Fruit fly (Drosophila melanogaster) ovary, adult (tissue): ENCODE measurements around the gene CG14024.

Experiments used
- CG17801 ChIP-seq: fragments of 200-800 bp; optimal IDR thresholded peaks from 2 replicates; lab custom pipeline; 2019; ENCODE audit warnings: missing biosample characterization, mild to moderate bottlenecking, missing genetic modification characterization, moderate library complexity; ENCODE audit not compliant: partially characterized antibody

The CG14024 gene

DNA sequence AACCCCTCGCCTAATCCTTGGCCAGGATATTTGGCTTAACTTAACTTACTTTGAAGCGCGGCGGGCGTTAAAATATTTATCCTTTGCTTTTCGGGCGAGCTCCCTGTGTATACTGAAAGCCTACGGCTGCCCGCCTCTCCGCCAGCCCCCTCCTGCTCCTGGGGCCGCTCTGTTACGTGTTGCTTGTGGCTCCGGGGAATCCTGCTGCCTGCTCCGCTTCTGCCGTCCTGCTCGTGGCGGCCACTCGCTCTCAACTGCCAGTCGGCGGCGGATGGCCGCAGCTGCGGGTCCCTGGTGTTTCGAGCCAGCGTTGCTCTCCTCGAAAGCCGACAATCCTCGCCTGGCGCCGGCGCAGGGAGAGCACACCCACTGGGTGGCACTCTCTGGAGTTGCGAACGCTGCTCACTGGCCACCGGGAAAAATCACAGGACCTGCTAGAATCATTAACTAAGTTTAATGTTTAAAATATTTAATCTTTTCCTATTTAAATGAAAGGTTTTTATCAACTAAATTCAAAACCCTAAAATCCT, at the start of gene CG14024:
Gene CG14024, minus strand, starts transcription at position 266 of the 530 bp plus-strand sequence.
- no peak for TF ChIP-seq CG17801

DNA sequence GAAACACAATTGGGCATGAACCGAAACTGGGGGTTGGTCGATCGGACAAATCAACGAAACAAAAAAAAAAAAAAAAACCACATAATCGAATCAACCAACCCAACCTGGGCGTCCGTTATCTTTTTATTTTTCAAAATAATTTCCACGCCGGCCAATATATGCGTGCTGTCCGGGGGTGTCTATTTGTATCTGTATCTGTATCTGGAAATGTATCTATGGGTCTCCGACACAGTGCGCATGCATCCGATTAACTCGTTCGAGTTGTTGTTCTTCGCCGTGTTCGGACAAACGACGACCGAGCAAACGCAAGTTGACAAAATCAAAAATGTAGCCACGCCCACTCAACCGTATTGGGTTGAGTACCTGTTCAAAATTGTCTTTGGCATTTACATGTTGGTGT, 47.7 kb upstream of the CG14024 start:
- TF ChIP-seq CG17801 = no peak

DNA sequence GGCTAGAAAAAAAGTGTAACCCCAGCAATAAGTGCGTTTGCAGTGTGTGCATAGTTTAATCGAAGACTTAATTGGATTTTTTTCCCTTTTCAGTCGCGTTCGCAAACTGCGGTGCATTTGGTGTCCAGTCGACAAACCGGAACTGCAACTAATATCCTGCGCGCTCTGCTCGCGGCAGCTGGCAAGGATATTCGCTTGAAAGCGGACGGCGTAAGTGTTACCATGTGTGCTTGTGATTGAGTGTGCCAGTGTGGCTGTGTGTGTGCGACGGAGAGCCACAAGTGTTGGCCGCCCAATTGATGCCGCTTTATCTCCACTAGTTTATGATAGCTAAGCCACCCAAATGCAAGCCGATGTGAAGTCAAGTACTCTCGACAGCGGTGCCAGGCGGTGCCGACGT, 38.8 kb upstream of the CG14024 start:
- TF ChIP-seq CG17801 = no peak

DNA sequence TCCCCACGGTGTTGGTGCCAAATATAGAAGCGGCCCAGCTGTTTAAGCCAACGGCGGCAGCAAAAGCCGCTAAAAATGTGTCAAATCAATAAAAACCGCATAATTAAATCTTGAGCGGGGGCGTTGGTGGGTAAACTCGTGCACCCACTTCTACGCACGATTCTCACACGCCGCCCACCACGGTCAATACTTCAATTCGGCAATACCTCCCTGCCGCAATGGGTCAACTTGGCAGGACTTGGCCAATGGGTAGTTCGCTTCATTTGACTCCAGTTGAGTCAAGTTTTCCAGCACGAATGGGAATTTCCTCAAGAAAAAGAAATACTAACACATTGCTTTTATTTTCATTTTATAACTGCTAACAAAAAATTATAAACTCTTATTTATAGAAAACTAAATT, 33.9 kb upstream of the CG14024 start:
- no peak for TF ChIP-seq CG17801

DNA sequence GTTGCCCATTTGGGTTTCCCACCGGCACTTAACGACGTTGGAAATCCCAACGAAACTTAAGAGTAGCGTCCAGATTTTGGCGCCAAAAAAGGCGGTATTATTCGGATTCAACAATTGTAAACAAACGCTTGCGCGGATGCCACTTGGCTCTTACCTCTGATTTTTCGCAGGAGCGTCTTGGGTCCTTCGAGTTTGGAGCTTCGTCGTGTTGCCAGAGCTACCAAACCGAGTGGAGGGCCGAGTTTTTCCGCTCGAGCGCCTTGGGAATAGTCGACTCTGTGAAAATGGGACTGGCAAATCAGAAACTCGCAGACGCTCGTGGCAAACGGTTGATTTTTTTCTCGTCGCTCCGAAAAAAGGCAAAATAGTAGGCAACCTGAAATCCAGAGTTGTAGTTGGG, 31.2 kb upstream of the CG14024 start, which contains the start of gene nompC:
Gene nompC, plus strand, starts transcription at position 301 of the 400 bp plus-strand sequence.
- TF ChIP-seq CG17801 = no peak

DNA sequence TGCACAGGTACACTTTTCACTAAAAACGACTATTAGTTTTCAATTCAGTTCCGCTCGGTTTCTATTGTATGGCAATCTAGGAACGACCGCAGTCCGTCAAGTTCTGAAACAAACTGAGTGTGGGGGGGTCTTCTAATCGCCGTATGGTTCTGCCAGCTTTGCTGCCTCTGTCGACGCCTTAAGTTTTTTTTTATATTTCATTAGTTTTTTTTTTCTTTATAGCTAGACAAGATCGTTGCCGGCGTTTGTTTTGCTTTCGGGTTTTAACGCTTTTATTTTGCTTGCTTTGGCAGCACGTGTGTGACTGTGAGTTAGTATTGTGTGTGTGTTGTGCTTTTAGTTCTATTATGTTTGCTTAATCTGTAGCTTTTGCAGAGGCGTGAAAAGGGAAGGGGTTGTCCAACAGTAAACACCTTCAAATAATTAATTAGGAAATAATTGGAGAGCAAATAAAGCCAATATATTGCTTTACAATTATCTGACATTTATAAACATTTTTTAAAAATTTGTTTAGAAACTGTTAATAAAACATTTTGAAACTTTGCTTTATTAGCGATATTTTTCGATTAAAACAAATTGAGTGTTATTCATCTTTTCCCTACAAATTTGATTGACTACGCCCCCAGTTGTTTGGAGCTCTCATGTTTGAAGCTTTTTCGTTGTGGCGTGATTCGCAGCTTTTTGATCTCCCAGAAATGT, 27.6 kb upstream of the CG14024 start, which contains the start of gene Acsf2:
Gene Acsf2, minus strand, starts transcription at position 116 of the 699 bp plus-strand sequence.
- peak; percentile 97 for TF ChIP-seq CG17801

DNA sequence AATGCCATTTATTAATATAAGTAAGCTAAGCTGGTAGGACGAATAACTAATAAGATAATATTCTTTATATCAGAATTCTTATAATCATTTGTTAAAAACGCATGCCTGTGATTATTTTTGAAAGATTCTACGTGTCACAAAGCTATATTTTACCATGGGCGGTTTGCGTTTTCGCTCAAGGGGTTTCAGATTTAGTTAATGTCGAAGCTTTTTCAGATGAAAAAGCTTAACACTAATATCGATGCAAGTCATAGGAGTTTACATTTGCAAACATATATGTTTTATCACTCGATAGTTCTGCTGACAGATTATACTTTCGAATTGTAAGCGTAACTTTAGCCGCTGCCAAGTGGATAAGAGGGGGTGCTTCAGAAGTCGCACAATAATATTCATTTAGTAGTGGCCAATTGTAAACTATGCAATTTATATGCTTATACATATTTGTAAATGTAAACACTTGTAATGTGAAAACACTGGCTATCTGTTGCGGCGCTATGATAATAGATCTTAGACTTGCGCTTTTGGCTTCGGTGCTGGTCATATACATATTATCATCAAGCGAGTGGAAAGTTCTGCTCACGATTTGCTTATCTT, 26.4 kb upstream of the CG14024 start:
- TF ChIP-seq CG17801 = no peak

DNA sequence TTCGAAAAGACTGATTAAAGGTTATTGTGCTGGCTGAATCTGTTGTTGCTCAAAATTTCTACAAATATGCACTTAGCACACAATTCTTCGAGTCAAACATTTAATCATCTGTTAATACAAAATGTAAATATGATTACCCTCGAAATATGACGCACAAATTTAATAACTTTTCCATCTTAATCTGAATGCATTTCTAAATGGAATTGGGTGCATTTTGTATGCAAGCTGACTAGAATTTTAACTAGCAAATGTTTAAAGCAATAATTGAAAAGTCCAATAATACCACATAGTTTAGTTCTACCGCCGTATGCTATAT, 24.0 kb upstream of the CG14024 start:
- no peak for TF ChIP-seq CG17801

DNA sequence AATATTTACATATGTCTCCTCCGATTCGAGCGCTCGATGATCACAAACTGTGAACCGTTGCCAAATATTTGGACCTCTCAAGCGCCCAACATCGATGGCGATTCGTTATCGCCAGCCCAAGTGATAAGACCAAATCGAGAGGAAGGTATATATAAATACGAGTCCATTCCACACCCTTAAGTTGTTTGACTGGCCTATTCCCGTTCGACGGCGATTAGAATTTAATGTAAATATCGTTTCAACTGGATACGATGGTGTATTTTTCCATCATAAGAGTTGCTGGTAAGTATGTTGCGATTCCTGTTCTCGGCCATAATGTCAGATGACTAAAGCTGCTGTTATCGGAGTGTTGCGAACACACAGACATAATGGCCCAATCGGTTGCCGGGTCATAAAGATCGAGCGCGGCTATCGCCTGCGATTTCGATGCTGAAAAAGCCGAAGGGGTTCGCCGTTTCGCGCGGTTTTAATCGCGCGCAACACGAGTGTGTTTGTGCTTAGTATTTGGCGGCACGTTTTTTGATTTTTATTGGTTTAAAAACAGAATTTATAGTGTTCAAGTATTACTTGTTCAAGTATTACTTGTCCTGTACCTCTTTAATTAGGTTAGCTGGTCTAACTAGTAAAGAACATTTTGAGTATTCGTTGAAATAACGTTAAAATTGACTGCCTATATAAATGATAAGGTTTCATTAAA, 23.5 kb upstream of the CG14024 start, which contains the start of gene fusl:
Gene fusl, minus strand, starts transcription at position 50 of the 697 bp plus-strand sequence.
- TF ChIP-seq CG17801 = no peak

DNA sequence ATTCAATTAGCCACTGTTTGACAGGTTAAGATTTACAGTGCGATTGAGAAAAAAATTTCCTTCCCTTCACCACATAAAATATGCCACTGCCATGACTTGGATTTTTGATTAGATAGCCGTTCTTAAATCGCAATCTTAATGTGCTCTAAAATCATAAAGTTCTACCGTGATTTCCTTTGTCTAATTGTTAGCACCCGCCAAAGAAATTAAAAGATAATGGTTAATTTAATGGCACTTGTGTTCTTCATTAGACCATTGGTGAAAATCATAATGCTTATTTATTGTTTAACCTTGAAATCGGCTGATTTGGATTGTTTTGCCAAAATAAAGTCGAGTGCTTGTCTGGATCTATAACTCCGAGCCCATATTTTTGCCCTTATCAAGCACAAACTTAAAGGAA, 22.5 kb upstream of the CG14024 start:
- TF ChIP-seq CG17801 = no peak

DNA sequence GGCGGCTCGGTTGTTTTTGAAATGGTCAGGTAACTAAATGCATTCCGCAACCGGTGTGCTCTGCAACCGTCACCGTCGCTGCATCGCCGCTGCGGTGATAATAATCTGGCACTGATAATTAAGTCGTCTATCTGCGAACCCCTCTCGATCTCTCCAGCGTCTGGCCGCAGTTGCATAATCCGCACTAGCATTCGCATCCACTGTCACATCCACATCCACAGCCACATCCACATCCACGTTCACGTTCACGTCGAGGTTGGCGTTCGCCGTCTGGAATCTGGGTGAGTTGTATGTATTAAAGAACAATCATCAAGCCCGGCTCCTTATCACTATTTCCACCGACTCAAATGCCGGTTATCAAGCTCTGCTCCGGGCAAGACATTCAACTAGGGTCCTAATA, 17.9 kb upstream of the CG14024 start:
- TF ChIP-seq CG17801 = no peak

DNA sequence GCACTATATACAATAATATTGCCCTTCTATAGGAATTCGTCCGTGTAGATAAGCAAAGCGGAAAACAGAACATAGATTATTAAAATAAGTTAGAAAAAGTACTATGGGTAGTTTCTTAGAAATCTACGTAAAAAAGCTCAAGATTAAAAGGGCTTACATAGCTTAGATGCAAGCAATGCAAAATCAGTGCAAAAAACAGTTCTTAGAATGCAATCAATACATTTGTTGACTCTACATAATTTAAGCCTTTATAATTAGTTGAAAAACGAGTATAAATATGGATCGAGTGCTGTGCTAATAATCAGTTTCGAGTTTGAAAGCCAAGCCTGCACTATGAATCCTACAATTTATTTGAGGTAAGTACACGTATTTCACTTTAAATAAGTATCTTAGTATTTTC, 14.9 kb upstream of the CG14024 start, which contains the start of gene TotM:
Gene TotM, plus strand, starts transcription at position 301 of the 400 bp plus-strand sequence.
- no peak for TF ChIP-seq CG17801

DNA sequence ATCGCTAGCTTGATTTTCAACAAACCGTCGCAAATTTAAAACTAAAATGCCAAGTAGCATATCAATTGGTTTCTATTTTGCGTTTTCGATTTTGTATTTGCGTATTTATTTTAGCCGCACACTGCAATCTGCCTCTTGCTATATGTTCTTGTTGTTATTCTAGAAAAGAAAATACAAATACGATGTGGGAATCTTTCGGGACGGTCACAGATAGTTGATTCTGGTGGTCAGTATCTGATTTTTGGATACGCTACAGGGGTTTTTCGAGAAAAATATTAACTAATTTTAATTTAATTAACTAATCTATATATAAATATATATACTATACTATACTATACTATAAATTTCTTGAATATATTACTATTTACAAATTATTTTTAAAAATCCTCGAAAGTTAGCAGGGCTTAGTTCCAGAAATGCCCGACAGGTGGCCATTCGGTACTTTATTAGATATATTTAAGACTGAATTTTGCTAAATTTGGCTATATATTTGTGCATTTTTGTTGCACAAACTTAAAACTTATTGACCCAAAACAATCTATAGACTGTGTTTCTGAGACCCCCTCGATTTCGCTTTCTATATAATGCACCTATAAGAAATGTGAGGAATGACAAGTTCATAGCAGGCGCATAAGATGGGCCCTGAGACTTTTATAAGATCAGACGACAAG, 14.3 kb upstream of the CG14024 start, which contains the start of gene CG14022:
Gene CG14022, minus strand, starts transcription at position 51 of the 671 bp plus-strand sequence.
- TF ChIP-seq CG17801 = no peak

DNA sequence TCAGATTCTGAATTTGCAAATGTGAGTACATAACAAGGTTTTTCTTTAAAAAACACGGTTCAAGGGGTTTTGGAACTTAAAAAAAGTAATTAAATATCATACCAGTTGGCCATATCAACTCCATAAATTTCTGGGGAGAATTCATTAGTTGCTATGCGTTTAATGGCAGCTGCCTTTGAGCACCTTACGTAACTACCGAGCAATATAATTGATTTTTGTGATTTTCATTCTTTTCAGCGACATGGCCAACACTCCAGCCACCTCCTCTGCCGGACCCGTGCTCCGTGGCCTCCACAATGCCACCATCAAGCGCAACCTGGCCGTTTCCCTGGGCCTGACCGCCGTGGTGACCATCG, 12.5 kb upstream of the CG14024 start:
- no peak for TF ChIP-seq CG17801

DNA sequence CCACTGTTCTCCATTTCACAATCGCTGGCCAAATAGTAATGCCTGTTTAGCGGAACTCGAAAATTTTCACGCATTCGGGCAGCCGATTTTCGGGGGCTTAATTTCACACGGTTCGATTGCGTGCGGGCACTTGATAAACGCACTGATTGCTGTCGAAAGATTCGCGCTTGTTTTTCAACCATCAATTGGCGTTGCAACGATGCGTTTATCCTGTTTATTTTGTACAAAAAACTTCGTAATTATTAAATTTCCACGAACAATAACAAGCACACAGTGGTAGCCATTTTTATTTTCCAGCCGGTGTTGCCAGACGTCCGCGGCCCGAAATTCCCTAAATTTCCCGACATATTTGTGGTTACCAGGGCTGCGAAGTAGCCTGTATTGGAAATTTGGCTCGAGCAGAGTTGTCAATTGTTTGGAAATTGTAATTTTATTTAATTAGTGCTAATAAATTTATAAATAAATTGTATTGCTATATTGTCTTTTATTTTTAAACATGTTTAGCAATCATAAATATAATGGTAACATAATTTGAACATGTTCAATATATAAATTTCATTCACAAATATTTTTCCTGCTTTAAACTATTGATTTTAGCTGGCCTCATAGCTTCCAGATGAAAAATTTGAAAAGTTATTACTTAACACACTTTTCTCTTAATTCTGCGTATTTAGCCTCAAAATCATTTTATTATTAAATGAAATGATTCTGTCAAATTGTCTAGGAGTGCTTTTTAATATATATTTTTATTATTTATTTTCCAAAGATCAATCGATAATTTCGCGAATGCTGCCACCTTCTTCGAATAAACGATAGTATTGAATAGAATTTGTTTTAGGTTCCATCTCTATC, 11.9 kb upstream of the CG14024 start, which contains the start of the genes Ncoa6 and cype:
Gene Ncoa6, minus strand, starts transcription at position 270 of the 852 bp plus-strand sequence.
Gene cype, plus strand, starts transcription at position 814 of the 852 bp plus-strand sequence.
- TF ChIP-seq CG17801 = peak; percentile 5
